Worm (Caenorhabditis elegans) whole organism, L4 larva: ENCODE results near the gene T12B3.3.

Experiments
- D1046.2 ChIP-seq: fragments of 200-800 bp; sonication (Bioruptor generic); IDR thresholded peaks from 2 replicates; pipeline ENCODE4 v1.3.6; 2022; ENCODE audit warnings: missing genetic modification characterization, missing compliant biosample characterization
- F26F4.8 ChIP-seq: fragments of 200-800 bp; sonication (Bioruptor generic); conservative IDR thresholded peaks from 2 replicates; pipeline ENCODE4 v1.3.6; 2022; ENCODE audit warnings: missing genetic modification characterization, missing compliant biosample characterization
- R02D3.7 ChIP-seq: fragments of 150-350 bp; sonication (generic microtip); optimal IDR thresholded peaks from 3 replicates; lab custom pipeline; 2014; ENCODE audit warnings: missing biosample characterization, missing genetic modification characterization
- Y48G9A.11 ChIP-seq: fragments of 200-800 bp; sonication (Bioruptor generic); IDR thresholded peaks from 2 replicates; pipeline ENCODE4 v1.3.6; 2022; ENCODE audit warnings: missing genetic modification reagents, missing genetic modification characterization, missing compliant biosample characterization
- Y5F2A.4 ChIP-seq: fragments of 200-800 bp; sonication (Bioruptor generic); optimal IDR thresholded peaks from 2 replicates; lab custom pipeline; 2018; ENCODE audit warnings: mild to moderate bottlenecking, missing genetic modification characterization, missing compliant biosample characterization
- aha-1 ChIP-seq: fragments of 150-350 bp; peaks from one replicate; lab custom pipeline; 2014; ENCODE audit warnings: missing biosample characterization, missing genetic modification characterization
- ama-1 ChIP-seq: fragments of 150-350 bp; optimal IDR thresholded peaks from 2 replicates; lab custom pipeline; 2014; ENCODE audit warnings: inconsistent platforms, mixed read lengths
- arid-1 ChIP-seq: fragments of 200-800 bp; sonication (Bioruptor generic); conservative IDR thresholded peaks from 2 replicates; pipeline ENCODE4 v1.3.6; 2022; ENCODE audit warnings: missing genetic modification reagents, missing genetic modification characterization, missing compliant biosample characterization
- ceh-28 ChIP-seq: fragments of 150-350 bp; optimal IDR thresholded peaks from 2 replicates; lab custom pipeline; 2014; ENCODE audit warnings: missing biosample characterization, missing genetic modification reagents, missing genetic modification characterization
- ces-1 ChIP-seq: fragments of 150-350 bp; sonication (generic microtip); optimal IDR thresholded peaks from 4 replicates; lab custom pipeline; 2014; ENCODE audit warnings: missing biosample characterization, missing genetic modification reagents, missing genetic modification characterization
- ctbp-1 ChIP-seq: fragments of 200-800 bp; sonication (Bioruptor generic); IDR thresholded peaks from 2 replicates; pipeline ENCODE4 v1.3.6; 2022; ENCODE audit warnings: missing genetic modification reagents, missing genetic modification characterization, missing compliant biosample characterization
- daf-19 ChIP-seq: fragments of 200-800 bp; sonication (Bioruptor generic); conservative IDR thresholded peaks from 2 replicates; pipeline ENCODE4 v1.3.6; 2022; ENCODE audit warnings: missing genetic modification characterization, missing compliant biosample characterization
- dmd-6 ChIP-seq: fragments of 200-800 bp; sonication (Bioruptor generic); IDR thresholded peaks from 2 replicates; pipeline ENCODE4 v1.3.6; 2022; ENCODE audit warnings: missing genetic modification reagents, missing genetic modification characterization, missing compliant biosample characterization
- dmd-8 ChIP-seq: fragments of 200-800 bp; sonication (Bioruptor generic); IDR thresholded peaks from 2 replicates; pipeline ENCODE4 v1.3.6; 2022; ENCODE audit warnings: missing genetic modification characterization, missing compliant biosample characterization
- dpl-1 ChIP-seq: fragments of 150-350 bp; optimal IDR thresholded peaks from 2 replicates; lab custom pipeline; 2014; ENCODE audit warnings: missing biosample characterization, missing genetic modification reagents, missing genetic modification characterization
- dve-1 ChIP-seq: sonication (generic microtip); optimal IDR thresholded peaks from 2 replicates; lab custom pipeline; 2017; ENCODE audit warnings: antibody characterized with exemption, mild to moderate bottlenecking, missing genetic modification characterization, missing compliant biosample characterization; ENCODE audit not compliant: insufficient read depth
- fkh-10 ChIP-seq: fragments of 150-350 bp; optimal IDR thresholded peaks from 2 replicates; lab custom pipeline; 2014; ENCODE audit warnings: missing biosample characterization, missing genetic modification reagents, missing genetic modification characterization
- fos-1 ChIP-seq: fragments of 150-350 bp; optimal IDR thresholded peaks from 2 replicates; lab custom pipeline; 2014; ENCODE audit warnings: missing biosample characterization, missing genetic modification characterization
- hif-1 ChIP-seq, 2 experiments: sonication (generic microtip); optimal IDR thresholded peaks; 2 replicates each; lab custom pipeline; 2016 to 2017; ENCODE audit warnings: missing compliant biosample characterization in 2 of 2, missing genetic modification characterization in 2 of 2, missing genetic modification reagents in 2 of 2, missing genotype in 2 of 2, mild to moderate bottlenecking in 1 of 2
- hlh-11 ChIP-seq: fragments of 200-800 bp; sonication (Bioruptor generic); optimal IDR thresholded peaks from 2 replicates; lab custom pipeline; 2018; ENCODE audit warnings: mild to moderate bottlenecking, missing genetic modification characterization, missing compliant biosample characterization
- hmg-1.1 ChIP-seq: fragments of 200-800 bp; sonication (Bioruptor generic); IDR thresholded peaks from 2 replicates; pipeline ENCODE4 v1.3.6; 2022; ENCODE audit warnings: missing genetic modification reagents, missing genetic modification characterization, missing compliant biosample characterization
- lin-13 ChIP-seq: fragments of 150-350 bp; optimal IDR thresholded peaks from 2 replicates; lab custom pipeline; 2014; ENCODE audit warnings: missing biosample characterization, missing genetic modification reagents, missing genetic modification characterization
- lin-29 ChIP-seq: fragments of 200-800 bp; sonication (Bioruptor generic); IDR thresholded peaks from 2 replicates; pipeline ENCODE4 v1.3.6; 2022; ENCODE audit warnings: missing genetic modification reagents, missing genetic modification characterization, missing compliant biosample characterization
- lsy-2 ChIP-seq, 2 experiments: fragments of 150-350 bp in 1 of 2; sonication (generic microtip) in 1 of 2; optimal IDR thresholded peaks; 2 replicates each; lab custom pipeline; 2014 to 2017; ENCODE audit warnings: missing biosample characterization in 2 of 2, missing genetic modification characterization in 2 of 2
- mdl-1 ChIP-seq, 2 experiments: fragments of 150-350 bp in 1 of 2; sonication (generic microtip) in 1 of 2; optimal IDR thresholded peaks; 2 replicates each; lab custom pipeline; 2014 to 2017; ENCODE audit warnings: missing biosample characterization in 2 of 2, missing genetic modification characterization in 2 of 2
- mep-1 ChIP-seq: fragments of 150-350 bp; sonication (generic microtip); optimal IDR thresholded peaks from 3 replicates; lab custom pipeline; 2014; ENCODE audit warnings: missing biosample characterization, missing genetic modification characterization
- mes-2 ChIP-seq: sonication (generic microtip); optimal IDR thresholded peaks from 2 replicates; lab custom pipeline; 2016; ENCODE audit warnings: missing genotype, mild to moderate bottlenecking, missing genetic modification characterization, missing compliant biosample characterization; ENCODE audit not compliant: poor library complexity, severe bottlenecking
- mxl-2 ChIP-seq: fragments of 200-800 bp; sonication (Bioruptor generic); conservative IDR thresholded peaks from 2 replicates; pipeline ENCODE4 v1.3.6; 2022; ENCODE audit warnings: missing genetic modification reagents, missing genetic modification characterization, missing compliant biosample characterization
- nhr-102 ChIP-seq: sonication (generic microtip); optimal IDR thresholded peaks from 2 replicates; lab custom pipeline; 2016; ENCODE audit warnings: mild to moderate bottlenecking, missing genetic modification characterization, moderate library complexity, missing compliant biosample characterization
- nhr-11 ChIP-seq: fragments of 150-350 bp; optimal IDR thresholded peaks from 2 replicates; lab custom pipeline; 2014; ENCODE audit warnings: missing biosample characterization, missing genetic modification characterization
- nhr-28 ChIP-seq: fragments of 150-350 bp; optimal IDR thresholded peaks from 2 replicates; lab custom pipeline; 2014; ENCODE audit warnings: missing biosample characterization, missing genetic modification characterization
- nhr-41 ChIP-seq: fragments of 200-800 bp; sonication (Bioruptor generic); IDR thresholded peaks from 2 replicates; pipeline ENCODE4 v1.3.6; 2022; ENCODE audit warnings: missing genetic modification reagents, missing genetic modification characterization, missing compliant biosample characterization
- nhr-42 ChIP-seq: fragments of 200-800 bp; sonication (Bioruptor generic); IDR thresholded peaks from 2 replicates; pipeline ENCODE4 v1.3.6; 2022; ENCODE audit warnings: missing genetic modification characterization, missing compliant biosample characterization
- nhr-77 ChIP-seq: fragments of 150-350 bp; optimal IDR thresholded peaks from 2 replicates; lab custom pipeline; 2014; ENCODE audit warnings: missing biosample characterization, missing genetic modification characterization
- pha-4 ChIP-seq, 2 experiments: fragments of 150-350 bp in 1 of 2; fragments of 200-800 bp in 1 of 2; sonication (Bioruptor generic) in 1 of 2; IDR thresholded peaks in 1 of 2; optimal IDR thresholded peaks in 1 of 2; 2 replicates each; pipeline versions ENCODE4 v1.3.6 to Lab custom; 2014 to 2022; ENCODE audit warnings: missing genetic modification characterization in 2 of 2, missing genetic modification reagents in 2 of 2, missing biosample characterization in 1 of 2, missing compliant biosample characterization in 1 of 2
- pqm-1 ChIP-seq: sonication (generic microtip); optimal IDR thresholded peaks from 2 replicates; lab custom pipeline; 2017; ENCODE audit warnings: missing biosample characterization, missing genetic modification characterization
- rbr-2 ChIP-seq: sonication (generic microtip); optimal IDR thresholded peaks from 2 replicates; lab custom pipeline; 2016; ENCODE audit warnings: missing genotype, missing genetic modification characterization, missing compliant biosample characterization
- sdz-12 ChIP-seq: fragments of 200-800 bp; sonication (Bioruptor generic); optimal IDR thresholded peaks from 2 replicates; lab custom pipeline; 2018; ENCODE audit warnings: mild to moderate bottlenecking, missing genetic modification characterization, missing compliant biosample characterization
- set-16 ChIP-seq: fragments of 200-800 bp; sonication (Bioruptor generic); IDR thresholded peaks from 2 replicates; pipeline ENCODE4 v1.3.6; 2022; ENCODE audit warnings: missing genetic modification reagents, missing genetic modification characterization, missing compliant biosample characterization
- spr-3 ChIP-seq: fragments of 200-800 bp; sonication (Bioruptor generic); optimal IDR thresholded peaks from 2 replicates; lab custom pipeline; 2018; ENCODE audit warnings: mild to moderate bottlenecking, missing genetic modification characterization, missing compliant biosample characterization
- tra-1 ChIP-seq: fragments of 200-800 bp; sonication (Bioruptor generic); IDR thresholded peaks from 2 replicates; pipeline ENCODE4 v1.3.6; 2022; ENCODE audit warnings: missing genetic modification reagents, missing genetic modification characterization, missing compliant biosample characterization
- unc-62 ChIP-seq, 3 experiments: fragments of 150-350 bp in 1 of 3; sonication (generic microtip); optimal IDR thresholded peaks in 2 of 3; peaks in 1 of 3; 1 replicate in 1 of 3; 2 replicates in 2 of 3; lab custom pipeline; 2014 to 2017; ENCODE audit warnings: missing biosample characterization in 3 of 3, missing genetic modification characterization in 3 of 3, missing genetic modification reagents in 3 of 3, missing genotype in 1 of 3
- zfp-2 ChIP-seq: sonication (generic microtip); optimal IDR thresholded peaks from 2 replicates; lab custom pipeline; 2016; ENCODE audit warnings: mild to moderate bottlenecking, missing genetic modification characterization, missing compliant biosample characterization
- ztf-11 ChIP-seq: fragments of 150-350 bp; optimal IDR thresholded peaks from 2 replicates; lab custom pipeline; 2014; ENCODE audit warnings: missing biosample characterization, missing genetic modification characterization
- ztf-7 ChIP-seq: fragments of 150-350 bp; optimal IDR thresholded peaks from 2 replicates; lab custom pipeline; 2014; ENCODE audit warnings: missing biosample characterization, missing genetic modification characterization

T12B3.3 gene

ce11 chrIV:7402077-7402476 lies 27.1 kb downstream of the T12B3.3 start (continued):
- no peak for TF ChIP-seq mxl-2
- peak; percentile 89 for TF ChIP-seq rbr-2
- no peak for TF ChIP-seq ztf-11 (tag; lab: Kevin White, UChicago)
- no peak for TF ChIP-seq spr-3 (GFP tag; lab: Kevin White, UChicago)
- peak; percentile 88 for TF ChIP-seq ctbp-1 (GFP tag; lab: Robert Waterston, UW)
- peak; percentile 47; the same call in 1 of the 2 replicates for TF ChIP-seq tra-1
- peak in 1 of 2 experiments; percentile 65 for TF ChIP-seq hif-1 (tag; optimal IDR thresholded peaks at IDR 0.05; lab: Kevin White, UChicago)
- TF ChIP-seq D1046.2 (GFP tag; lab: Robert Waterston, UW), result no peak
- TF ChIP-seq pha-4 (GFP tag; IDR thresholded peaks at IDR 0.05; lab: Robert Waterston, UW), result no peak
- no peak for TF ChIP-seq pha-4 (tag; optimal IDR thresholded peaks at IDR 0.05; lab: Kevin White, UChicago)
- TF ChIP-seq nhr-11 (tag; lab: Kevin White, UChicago), result peak; percentile 77
- no peak for TF ChIP-seq Y48G9A.11 (GFP tag; lab: Robert Waterston, UW)
- TF ChIP-seq mep-1 (tag; lab: Kevin White, UChicago), result peak; percentile 76
- no peak for TF ChIP-seq ces-1
- peak in 1 of 2 experiments; percentile 61 for TF ChIP-seq unc-62 (GFP tag; optimal IDR thresholded peaks at IDR 0.05 in 1 of 2; lab: Kevin White, UChicago)
- TF ChIP-seq unc-62 (tag; optimal IDR thresholded peaks at IDR 0.05; lab: Kevin White, UChicago), result no peak
- TF ChIP-seq nhr-102 (tag; lab: Kevin White, UChicago), result no peak
- no peak for TF ChIP-seq pqm-1 (tag; lab: Kevin White, UChicago)
- TF ChIP-seq dpl-1 (GFP tag; lab: Kevin White, UChicago), result peak; percentile 5
- peak; percentile 97 for TF ChIP-seq fkh-10
- peak in 1 of 2 experiments; percentile 35 for TF ChIP-seq mdl-1 (tag; optimal IDR thresholded peaks at IDR 0.05; lab: Kevin White, UChicago)
- TF ChIP-seq hlh-11, result peak; percentile 74
- TF ChIP-seq dmd-6 (GFP tag; lab: Robert Waterston, UW), result peak; percentile 28; the same call in 1 of the 2 replicates
- no peak for TF ChIP-seq lin-13 (GFP tag; lab: Kevin White, UChicago)
- TF ChIP-seq aha-1 (tag; lab: Kevin White, UChicago), result peak; percentile 97
- no peak for TF ChIP-seq dve-1 (tag; lab: Kevin White, UChicago)

- TF ChIP-seq aha-1 (tag; lab: Kevin White, UChicago), result peak; percentile 49
- TF ChIP-seq arid-1 (GFP tag; lab: Robert Waterston, UW), result no peak
- TF ChIP-seq fos-1, result no peak
- TF ChIP-seq unc-62 (GFP tag; optimal IDR thresholded peaks at IDR 0.05 in 1 of 2; lab: Kevin White, UChicago), result peak in 1 of 2 experiments; percentile 34
- TF ChIP-seq unc-62 (tag; optimal IDR thresholded peaks at IDR 0.05; lab: Kevin White, UChicago), result no peak
- no peak for TF ChIP-seq daf-19 (GFP tag; lab: Robert Waterston, UW)
- no peak for TF ChIP-seq dmd-8 (GFP tag; lab: Robert Waterston, UW)
- TF ChIP-seq mes-2 (tag; lab: Kevin White, UChicago), result no peak
- no peak for TF ChIP-seq Y48G9A.11 (GFP tag; lab: Robert Waterston, UW)
- TF ChIP-seq hlh-11, result no peak
- no peak for TF ChIP-seq zfp-2 (tag; lab: Kevin White, UChicago)
- no peak for TF ChIP-seq Y5F2A.4 (GFP tag; lab: Kevin White, UChicago)
- no peak for TF ChIP-seq nhr-41 (GFP tag; lab: Robert Waterston, UW)
- no peak for TF ChIP-seq ztf-7 (tag; lab: Kevin White, UChicago)
- no peak for TF ChIP-seq nhr-77 (tag; lab: Kevin White, UChicago)
Observed at ce11 chrIV:7403422-7403821, 28.5 kb downstream of the T12B3.3 start.

- TF ChIP-seq lsy-2 (tag; optimal IDR thresholded peaks at IDR 0.05; lab: Kevin White, UChicago) (no peak), F26F4.8 (no peak), ceh-28 (no peak), ama-1 (lab: Kevin White, UChicago) (no peak), ctbp-1 (GFP tag; lab: Robert Waterston, UW) (no peak), nhr-42 (GFP tag; lab: Robert Waterston, UW) (no peak), sdz-12 (GFP tag; lab: Kevin White, UChicago) (no peak), set-16 (GFP tag; lab: Robert Waterston, UW) (no peak), hmg-1.1 (no peak), lin-29 (no peak), mdl-1 (tag; optimal IDR thresholded peaks at IDR 0.05; lab: Kevin White, UChicago) (no peak), R02D3.7 (tag; lab: Kevin White, UChicago) (no peak), nhr-28 (tag; lab: Kevin White, UChicago) (no peak)
Observed at ce11 chrIV:7404934-7405632, 30.1 kb downstream of the T12B3.3 start, which contains the start of the genes C48A7.16 and egl-19. TSS of gene C48A7.16 (plus strand) at chrIV:7405477. TSS of gene egl-19 (plus strand) at chrIV:7405582.
